Fruit fly (Drosophila melanogaster) whole organism, embryonic: ENCODE results near the gene CG6791.

Experiments
- C15 ChIP-seq: fragments of 200-800 bp; sonication (Bioruptor generic); IDR thresholded peaks from 3 replicates; pipeline ENCODE4 v1.3.6; 2022; ENCODE audit warnings: missing biosample characterization, missing genetic modification characterization
- CG10654 ChIP-seq: fragments of 200-800 bp; sonication (Bioruptor generic); optimal IDR thresholded peaks from 2 replicates; lab custom pipeline; 2016; ENCODE audit warnings: missing biosample characterization, missing genetic modification characterization
- CG12236 ChIP-seq: fragments of 200-800 bp; sonication (Bioruptor generic); optimal IDR thresholded peaks from 2 replicates; lab custom pipeline; 2016; ENCODE audit warnings: missing biosample characterization, missing genetic modification characterization
- CG12391 ChIP-seq: fragments of 200-800 bp; sonication (Bioruptor generic); optimal IDR thresholded peaks from 3 replicates; lab custom pipeline; 2018; ENCODE audit warnings: missing biosample characterization, mild to moderate bottlenecking, missing genetic modification characterization, moderate library complexity
- CG12942 ChIP-seq: fragments of 200-800 bp; sonication (Bioruptor generic); optimal IDR thresholded peaks from 3 replicates; lab custom pipeline; 2016; ENCODE audit warnings: missing biosample characterization, missing genetic modification characterization
- CG15073 ChIP-seq: fragments of 200-800 bp; sonication (Bioruptor generic); optimal IDR thresholded peaks from 2 replicates; lab custom pipeline; 2016; ENCODE audit warnings: missing biosample characterization, missing genetic modification characterization
- CG16779 ChIP-seq: fragments of 200-800 bp; sonication (Bioruptor generic); IDR thresholded peaks from 2 replicates; pipeline ENCODE4 v1.3.6; 2022; ENCODE audit warnings: missing biosample characterization, missing genetic modification characterization
- CG17328 ChIP-seq: fragments of 200-800 bp; sonication (Bioruptor generic); IDR thresholded peaks from 2 replicates; pipeline ENCODE4 v1.3.6; 2022; ENCODE audit warnings: missing biosample characterization, missing genetic modification characterization
- CG17912 ChIP-seq: fragments of 200-800 bp; sonication (Bioruptor generic); optimal IDR thresholded peaks from 2 replicates; lab custom pipeline; 2018; ENCODE audit warnings: missing biosample characterization, mild to moderate bottlenecking, missing genetic modification characterization
- CG1792 ChIP-seq: fragments of 200-800 bp; sonication (Bioruptor generic); optimal IDR thresholded peaks from 2 replicates; lab custom pipeline; 2016; ENCODE audit warnings: missing biosample characterization, missing genetic modification characterization
- CG18011 ChIP-seq: fragments of 200-800 bp; sonication (Bioruptor generic); optimal IDR thresholded peaks from 2 replicates; lab custom pipeline; 2017; ENCODE audit warnings: missing biosample characterization, missing genetic modification characterization, mild to moderate bottlenecking, moderate library complexity, missing genotype
- CG2889 ChIP-seq: fragments of 200-800 bp; sonication (Bioruptor generic); IDR thresholded peaks from 3 replicates; pipeline ENCODE4 v1.3.6; 2022; ENCODE audit warnings: missing biosample characterization, missing genetic modification characterization
- CG31224 ChIP-seq: fragments of 200-800 bp; sonication (Bioruptor generic); IDR thresholded peaks from 2 replicates; pipeline ENCODE4 v1.3.6; 2022; ENCODE audit warnings: missing biosample characterization, missing genetic modification characterization
- CG3163 ChIP-seq: fragments of 200-800 bp; sonication (Bioruptor generic); optimal IDR thresholded peaks from 3 replicates; lab custom pipeline; 2016; ENCODE audit warnings: missing biosample characterization, missing genetic modification characterization
- CG3838 ChIP-seq: fragments of 200-800 bp; sonication (Bioruptor generic); optimal IDR thresholded peaks from 3 replicates; lab custom pipeline; 2016; ENCODE audit warnings: missing biosample characterization, missing genetic modification characterization
- CG4328 ChIP-seq: fragments of 200-800 bp; sonication (Bioruptor generic); optimal IDR thresholded peaks from 3 replicates; lab custom pipeline; 2017; ENCODE audit warnings: missing biosample characterization, missing genetic modification reagents, missing genetic modification characterization
- CG7357 ChIP-seq: fragments of 200-800 bp; sonication (Bioruptor generic); IDR thresholded peaks from 3 replicates; pipeline ENCODE4 v1.3.6; 2022; ENCODE audit warnings: missing biosample characterization, missing genetic modification characterization
- CG7839 ChIP-seq: fragments of 200-800 bp; sonication (Bioruptor generic); optimal IDR thresholded peaks from 3 replicates; lab custom pipeline; 2018; ENCODE audit warnings: missing biosample characterization, mild to moderate bottlenecking, missing genetic modification characterization, moderate library complexity
- CG8765 ChIP-seq: fragments of 200-800 bp; sonication (Bioruptor generic); IDR thresholded peaks from 2 replicates; pipeline ENCODE4 v1.3.6; 2022; ENCODE audit warnings: missing biosample characterization, missing genetic modification characterization
- CHES-1-like ChIP-seq: fragments of 200-800 bp; sonication (Bioruptor generic); optimal IDR thresholded peaks from 2 replicates; lab custom pipeline; 2016; ENCODE audit warnings: missing biosample characterization, missing genetic modification characterization
- Camta ChIP-seq: fragments of 200-800 bp; sonication (Bioruptor generic); optimal IDR thresholded peaks from 2 replicates; lab custom pipeline; 2016; ENCODE audit warnings: missing biosample characterization, missing genetic modification characterization
- Dad ChIP-seq: fragments of 200-800 bp; sonication (Bioruptor generic); optimal IDR thresholded peaks from 3 replicates; lab custom pipeline; 2016; ENCODE audit warnings: missing biosample characterization, missing genetic modification characterization
- Fer2 ChIP-seq: fragments of 200-800 bp; sonication (Bioruptor generic); optimal IDR thresholded peaks from 2 replicates; lab custom pipeline; 2018; ENCODE audit warnings: missing biosample characterization, mild to moderate bottlenecking, missing genetic modification characterization, moderate library complexity
- HLH4C ChIP-seq: fragments of 200-800 bp; sonication (Bioruptor generic); IDR thresholded peaks from 3 replicates; pipeline ENCODE4 v1.3.6; 2022; ENCODE audit warnings: missing biosample characterization, missing genetic modification characterization; ENCODE audit not compliant: partially characterized antibody
- Hsf ChIP-seq: fragments of 200-800 bp; sonication (Bioruptor generic); optimal IDR thresholded peaks from 3 replicates; lab custom pipeline; 2016; ENCODE audit warnings: missing biosample characterization, missing genetic modification characterization
- MTF-1 ChIP-seq: fragments of 200-800 bp; sonication (Bioruptor generic); optimal IDR thresholded peaks from 2 replicates; lab custom pipeline; 2018; ENCODE audit warnings: missing biosample characterization, mild to moderate bottlenecking, missing genetic modification characterization, borderline replicate concordance
- Max ChIP-seq: fragments of 200-800 bp; sonication (Bioruptor generic); optimal IDR thresholded peaks from 2 replicates; lab custom pipeline; 2016; ENCODE audit warnings: missing biosample characterization, mild to moderate bottlenecking, missing genetic modification characterization
- Meics ChIP-seq: fragments of 200-800 bp; sonication (Bioruptor generic); optimal IDR thresholded peaks from 2 replicates; lab custom pipeline; 2017; ENCODE audit warnings: missing biosample characterization, mild to moderate bottlenecking, missing genetic modification characterization
- Pdp1 ChIP-seq, 2 experiments: fragments of 200-800 bp; sonication (Bioruptor generic); optimal IDR thresholded peaks; 3 replicates each; lab custom pipeline; 2016; ENCODE audit warnings: missing biosample characterization in 2 of 2, missing genetic modification characterization in 2 of 2, mild to moderate bottlenecking in 1 of 2, moderate library complexity in 1 of 2
- Sox102F ChIP-seq: fragments of 200-800 bp; sonication (Bioruptor generic); optimal IDR thresholded peaks from 2 replicates; lab custom pipeline; 2018; ENCODE audit warnings: missing biosample characterization, mild to moderate bottlenecking, missing genetic modification characterization, moderate library complexity
- TFAM ChIP-seq: fragments of 200-800 bp; sonication (Bioruptor generic); optimal IDR thresholded peaks from 2 replicates; lab custom pipeline; 2017; ENCODE audit warnings: missing biosample characterization, missing genetic modification characterization, inconsistent platforms
- cas ChIP-seq: fragments of 200-800 bp; sonication (Bioruptor generic); IDR thresholded peaks from 2 replicates; pipeline ENCODE4 v1.3.6; 2022; ENCODE audit warnings: missing biosample characterization, missing genetic modification characterization
- cato ChIP-seq: fragments of 200-800 bp; sonication (Bioruptor generic); optimal IDR thresholded peaks from 2 replicates; lab custom pipeline; 2016; ENCODE audit warnings: missing biosample characterization, missing genetic modification characterization, borderline replicate concordance
- ems ChIP-seq: fragments of 200-800 bp; sonication (Bioruptor generic); optimal IDR thresholded peaks from 3 replicates; lab custom pipeline; 2016; ENCODE audit warnings: missing biosample characterization, missing genetic modification characterization
- en ChIP-seq: fragments of 200-800 bp; sonication (Bioruptor generic); optimal IDR thresholded peaks from 2 replicates; lab custom pipeline; 2016; ENCODE audit warnings: missing biosample characterization, missing genetic modification characterization
- gsb ChIP-seq: fragments of 200-800 bp; sonication (Bioruptor generic); IDR thresholded peaks from 2 replicates; pipeline ENCODE4 v1.3.6; 2022; ENCODE audit warnings: missing biosample characterization, missing genetic modification characterization
- kah ChIP-seq: fragments of 200-800 bp; sonication (Bioruptor generic); optimal IDR thresholded peaks from 2 replicates; lab custom pipeline; 2018; ENCODE audit warnings: missing biosample characterization, mild to moderate bottlenecking, missing genetic modification characterization
- kay ChIP-seq: fragments of 200-800 bp; sonication (Bioruptor generic); optimal IDR thresholded peaks from 2 replicates; lab custom pipeline; 2016; ENCODE audit warnings: missing biosample characterization, missing genetic modification characterization
- lola ChIP-seq, 3 experiments: fragments of >200 bp in 2 of 3; fragments of 200-800 bp in 1 of 3; sonication (Bioruptor generic) in 1 of 3; optimal IDR thresholded peaks; 2 replicates each; lab custom pipeline; 2017 to 2019; ENCODE audit warnings: missing biosample characterization in 3 of 3, missing genetic modification characterization in 3 of 3, mild to moderate bottlenecking in 1 of 3, moderate library complexity in 1 of 3
- nerfin-1 ChIP-seq: fragments of 200-800 bp; sonication (Bioruptor generic); optimal IDR thresholded peaks from 3 replicates; lab custom pipeline; 2019; ENCODE audit warnings: missing biosample characterization, mild to moderate bottlenecking, missing genetic modification characterization, moderate library complexity
- nmo ChIP-seq: fragments of 200-800 bp; sonication (Bioruptor generic); optimal IDR thresholded peaks from 2 replicates; lab custom pipeline; 2018; ENCODE audit warnings: missing biosample characterization, mild to moderate bottlenecking, missing genetic modification characterization, moderate library complexity
- oc ChIP-seq: fragments of 200-800 bp; sonication (Bioruptor generic); optimal IDR thresholded peaks from 2 replicates; lab custom pipeline; 2018; ENCODE audit warnings: missing biosample characterization, mild to moderate bottlenecking, missing genetic modification characterization, moderate library complexity
- otp ChIP-seq: fragments of 200-800 bp; sonication (Bioruptor generic); IDR thresholded peaks from 3 replicates; pipeline ENCODE4, ENCODE4 v1.3.6; 2022; ENCODE audit warnings: missing biosample characterization, missing genetic modification characterization
- p53 ChIP-seq: fragments of 200-800 bp; sonication (Bioruptor generic); optimal IDR thresholded peaks from 2 replicates; lab custom pipeline; 2016; ENCODE audit warnings: missing biosample characterization, missing genetic modification characterization
- pho ChIP-seq: fragments of 200-800 bp; sonication (Bioruptor generic); optimal IDR thresholded peaks from 2 replicates; lab custom pipeline; 2016; ENCODE audit warnings: missing biosample characterization, missing genetic modification characterization
- pros ChIP-seq: fragments of 200-800 bp; sonication (Bioruptor generic); optimal IDR thresholded peaks from 3 replicates; lab custom pipeline; 2019; ENCODE audit warnings: missing biosample characterization, mild to moderate bottlenecking, missing genetic modification characterization, moderate library complexity
- so ChIP-seq: fragments of 200-800 bp; sonication (Bioruptor generic); IDR thresholded peaks from 3 replicates; pipeline ENCODE4 v1.3.6; 2022; ENCODE audit warnings: missing biosample characterization, missing genetic modification characterization
- stc ChIP-seq: fragments of 200-800 bp; sonication (Bioruptor generic); IDR thresholded peaks from 2 replicates; pipeline ENCODE4 v1.3.6; 2022; ENCODE audit warnings: missing biosample characterization, missing genetic modification characterization
- z ChIP-seq: fragments of 200-800 bp; sonication (Bioruptor generic); IDR thresholded peaks from 3 replicates; pipeline ENCODE4 v1.3.6; 2022; ENCODE audit warnings: missing biosample characterization, missing genetic modification characterization
- zf30C ChIP-seq: fragments of 200-800 bp; sonication (Bioruptor generic); optimal IDR thresholded peaks from 3 replicates; lab custom pipeline; 2018; ENCODE audit warnings: missing biosample characterization, mild to moderate bottlenecking, missing genetic modification characterization

CG6791 gene

dm6 chr3R:11581340-11582252 lies 8.3 kb downstream of the CG6791 start, which contains the start of gene wkd (continued):
- TF ChIP-seq lola (GFP tag; optimal IDR thresholded peaks at IDR 0.05; lab: Kevin White, UChicago) (no peak), ems (GFP tag; lab: Kevin White, UChicago) (no peak), CG17912 (GFP tag; lab: Kevin White, UChicago) (no peak), p53 (GFP tag; lab: Kevin White, UChicago) (no peak), stc (no peak), CG12236 (GFP tag; lab: Kevin White, UChicago) (no peak), CG7839 (tag; lab: Kevin White, UChicago) (no peak), CG12391 (tag; lab: Kevin White, UChicago) (no peak), Pdp1 (GFP tag; optimal IDR thresholded peaks at IDR 0.05; lab: Kevin White, UChicago) (no peak), CG8765 (no peak), CG4328 (GFP tag; lab: Kevin White, UChicago) (no peak), gsb (no peak), Max (GFP tag; lab: Kevin White, UChicago) (no peak), CG15073 (GFP tag; lab: Kevin White, UChicago) (no peak), cato (no peak), CG17328 (GFP tag; lab: Robert Waterston, UW) (no peak), CG10654 (no peak), CG3838 (GFP tag; lab: Kevin White, UChicago) (no peak), CG1792 (GFP tag; lab: Kevin White, UChicago) (no peak), CG3163 (no peak), otp (no peak), CHES-1-like (GFP tag; lab: Kevin White, UChicago) (peak; percentile 52), HLH4C (GFP tag; lab: Robert Waterston, UW) (peak; percentile 78), oc (tag; lab: Kevin White, UChicago) (no peak), C15 (GFP tag; lab: Robert Waterston, UW) (no peak), Hsf (GFP tag; lab: Kevin White, UChicago) (no peak), zf30C (GFP tag; lab: Kevin White, UChicago) (no peak), CG31224 (GFP tag; lab: Robert Waterston, UW) (no peak), Camta (GFP tag; lab: Kevin White, UChicago) (no peak), CG7357 (GFP tag; lab: Robert Waterston, UW) (no peak), pros (no peak), cas (GFP tag; lab: Robert Waterston, UW) (no peak), TFAM (GFP tag; lab: Kevin White, UChicago) (no peak), Meics (GFP tag; lab: Kevin White, UChicago) (no peak), CG12942 (GFP tag; lab: Kevin White, UChicago) (no peak), MTF-1 (GFP tag; lab: Kevin White, UChicago) (no peak), Dad (peak; percentile 12), z (GFP tag; lab: Robert Waterston, UW) (no peak), kah (GFP tag; lab: Kevin White, UChicago) (no peak), kay (GFP tag; lab: Kevin White, UChicago) (no peak), nerfin-1 (no peak), en (GFP tag; lab: Kevin White, UChicago) (no peak), Sox102F (no peak), CG16779 (no peak), nmo (GFP tag; lab: Kevin White, UChicago) (peak; percentile 37), CG2889 (GFP tag; lab: Robert Waterston, UW) (no peak), CG18011 (GFP tag; lab: Kevin White, UChicago) (no peak), so (GFP tag; lab: Robert Waterston, UW) (no peak), Fer2 (no peak), pho (GFP tag; lab: Kevin White, UChicago) (no peak)
